Fruit fly (Drosophila melanogaster): Measurements from ENCODE around the gene CG14258.

CG14258 gene

DNA sequence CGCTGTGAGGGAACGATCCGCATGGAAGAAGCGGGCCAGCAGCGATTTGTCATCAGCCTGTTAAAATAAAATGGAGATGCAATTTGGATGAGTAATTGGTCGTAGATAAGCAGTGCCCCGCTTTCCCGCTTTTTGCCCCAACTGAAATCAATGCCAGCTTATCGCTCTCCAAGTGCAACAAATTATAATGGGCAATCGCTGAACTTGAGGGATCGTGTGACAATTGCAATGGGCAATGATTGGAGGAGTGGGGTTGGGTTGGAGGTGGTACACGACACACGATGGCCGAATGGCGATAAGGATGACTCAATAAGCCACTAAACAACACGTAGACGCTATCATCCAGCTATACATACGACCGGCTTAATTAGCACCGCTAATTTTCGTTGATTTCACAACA, 35.8 kb downstream of the CG14258 start:
- no peak for TF ChIP-seq CTCF (optimal IDR thresholded peaks at IDR 0.05)
- no peak for TF ChIP-seq CG8478 (optimal IDR thresholded peaks at IDR 0.05)

DNA sequence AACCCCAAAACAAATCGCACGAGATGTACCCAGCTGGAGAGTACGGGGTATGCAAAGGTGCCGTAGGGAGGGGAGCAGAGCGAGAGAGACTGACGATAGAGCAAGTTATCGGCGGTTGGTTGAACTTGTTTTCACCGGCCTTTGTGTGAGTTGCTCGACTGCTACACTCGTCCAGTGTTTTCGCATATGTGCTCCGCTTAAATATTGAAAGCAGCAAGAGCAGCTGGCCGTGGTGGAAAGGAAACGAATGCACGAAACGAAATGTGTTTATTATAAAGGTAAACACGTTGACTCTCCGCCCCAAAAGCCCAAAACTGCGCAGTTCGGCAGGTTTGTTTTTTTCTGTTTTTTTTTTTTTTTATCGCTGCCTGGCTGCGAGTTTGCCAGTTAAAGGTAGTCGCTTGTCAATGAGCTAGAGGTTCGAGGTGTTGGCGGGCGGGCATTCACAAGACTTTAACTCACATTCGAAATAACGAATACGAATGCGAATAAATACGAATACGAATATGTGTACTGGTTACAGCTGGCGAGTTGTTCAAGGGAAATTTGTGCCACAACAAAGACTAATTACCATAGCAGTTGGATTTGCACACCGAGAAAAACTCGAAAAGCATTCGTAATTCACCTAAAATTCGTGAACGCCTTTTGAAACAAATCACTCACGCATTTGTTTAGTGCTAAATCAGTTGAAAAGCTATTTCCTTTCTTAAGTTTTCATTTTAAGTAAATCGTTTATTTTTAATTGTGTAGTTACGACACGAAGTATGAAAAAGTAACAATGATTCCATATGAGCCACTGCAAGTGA, 36.8 kb downstream of the CG14258 start:
- TF ChIP-seq CTCF (optimal IDR thresholded peaks at IDR 0.05) (no peak), CG8478 (optimal IDR thresholded peaks at IDR 0.05) (no peak)

DNA sequence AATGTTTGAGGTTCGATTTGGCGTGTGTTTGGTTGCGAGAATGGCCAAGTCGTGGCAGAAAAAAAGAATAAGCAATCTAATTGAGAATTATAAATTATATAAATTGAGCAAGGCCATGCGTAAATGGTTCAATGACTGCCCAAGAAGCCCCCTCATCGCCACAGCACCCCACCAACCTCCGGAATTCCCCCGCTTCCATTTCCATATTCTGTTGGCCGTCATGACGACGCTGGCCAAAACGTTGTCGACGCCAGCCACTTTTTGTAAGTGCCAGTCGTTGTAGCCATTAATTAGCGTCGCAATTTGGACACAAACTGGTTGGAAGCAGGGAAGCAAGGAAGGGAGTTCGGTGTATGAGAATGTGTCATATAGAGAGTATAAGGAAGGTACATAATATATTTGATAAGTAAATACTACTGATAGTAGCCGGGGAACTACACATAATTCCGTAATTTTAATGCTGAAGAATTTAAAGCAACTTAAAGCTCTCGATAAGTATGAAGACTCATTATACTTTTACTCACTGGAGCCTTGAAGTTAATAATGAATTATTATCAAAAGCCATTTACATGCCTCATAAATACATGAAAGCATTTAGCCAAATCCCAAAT, 37.7 kb downstream of the CG14258 start:
- TF ChIP-seq CTCF (optimal IDR thresholded peaks at IDR 0.05): no peak
- TF ChIP-seq CG8478 (optimal IDR thresholded peaks at IDR 0.05): no peak

- TF ChIP-seq CG8478 (optimal IDR thresholded peaks at IDR 0.05): no peak
- no peak for TF ChIP-seq CTCF (optimal IDR thresholded peaks at IDR 0.05)
These were observed 38.5 kb downstream of the CG14258 start for dm6 chr3R:27131408-27131807.

dm6 chr3R:27133992-27134391, 41.0 kb downstream of the CG14258 start:
- no peak for TF ChIP-seq CG8478 (optimal IDR thresholded peaks at IDR 0.05)
- no peak for TF ChIP-seq CTCF (optimal IDR thresholded peaks at IDR 0.05)

- TF ChIP-seq CTCF (optimal IDR thresholded peaks at IDR 0.05): no peak
- TF ChIP-seq CG8478 (optimal IDR thresholded peaks at IDR 0.05): no peak
These were observed 41.9 kb downstream of the CG14258 start for dm6 chr3R:27134728-27135361.

- no peak for TF ChIP-seq CTCF (optimal IDR thresholded peaks at IDR 0.05)
- no peak for TF ChIP-seq CG8478 (optimal IDR thresholded peaks at IDR 0.05)
These were observed 43.0 kb downstream of the CG14258 start for dm6 chr3R:27135692-27136641.

dm6 chr3R:27137914-27138323, 45.0 kb downstream of the CG14258 start:
- TF ChIP-seq CTCF (optimal IDR thresholded peaks at IDR 0.05) (no peak), CG8478 (optimal IDR thresholded peaks at IDR 0.05) (no peak)

dm6 chr3R:27138700-27139099, 45.8 kb downstream of the CG14258 start:
- TF ChIP-seq CG8478 (optimal IDR thresholded peaks at IDR 0.05) (no peak), CTCF (optimal IDR thresholded peaks at IDR 0.05) (no peak)

DNA sequence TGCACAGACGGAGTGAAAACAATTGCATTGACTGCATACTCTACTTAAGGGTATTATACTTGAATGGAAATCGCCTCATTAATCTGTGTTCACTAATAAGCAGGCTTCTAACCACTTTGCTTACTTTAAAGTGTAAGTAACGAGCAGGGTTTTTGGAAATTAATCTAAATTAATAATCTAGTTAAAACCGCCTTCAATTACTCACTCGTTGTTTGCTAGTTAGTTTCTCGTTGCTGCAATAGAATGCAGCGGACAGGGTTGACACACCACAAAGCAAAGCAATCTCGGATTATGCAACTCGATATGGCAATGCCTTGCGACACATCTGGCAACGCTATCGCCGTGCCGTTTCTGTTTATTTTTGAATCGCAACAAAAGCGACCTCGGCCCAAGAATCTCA, 47.0 kb downstream of the CG14258 start:
- no peak for TF ChIP-seq CTCF (optimal IDR thresholded peaks at IDR 0.05)
- no peak for TF ChIP-seq CG8478 (optimal IDR thresholded peaks at IDR 0.05)
